Worm (Caenorhabditis elegans): ENCODE measurements around the gene ZK355.3.

Gene ZK355.3

DNA sequence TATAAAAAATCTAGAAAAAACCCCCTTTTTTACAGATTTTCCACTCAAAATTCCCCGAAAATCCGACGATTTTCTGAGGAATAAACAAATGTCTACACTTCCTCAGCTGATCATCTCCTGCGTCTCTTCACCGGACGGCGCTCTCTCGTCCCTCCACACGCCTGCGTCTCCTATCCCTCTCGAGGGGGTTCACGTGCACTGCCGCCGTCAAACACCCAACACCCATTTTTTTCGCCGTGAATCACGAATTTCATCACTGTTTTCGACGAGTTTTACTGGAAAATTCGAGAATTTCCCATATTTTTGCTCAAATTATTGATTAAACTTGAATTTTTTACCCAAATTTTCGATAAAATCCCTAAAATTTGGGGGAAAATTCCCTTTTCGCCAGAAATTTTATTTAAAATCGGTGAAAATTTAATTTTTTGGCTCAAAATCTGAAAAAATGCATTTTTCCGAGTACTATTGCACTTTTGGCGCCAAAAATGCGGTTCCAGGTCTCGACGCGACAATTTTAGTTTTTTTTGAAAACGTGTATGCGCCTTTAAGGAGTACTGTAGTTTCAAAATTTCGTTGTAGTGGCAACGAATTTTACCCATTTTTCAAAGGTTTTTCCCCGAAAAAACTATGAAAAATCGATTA, 6.5 kb downstream of the ZK355.3 start (continued):
- no peak for TF ChIP-seq snpc-4 (tag; optimal IDR thresholded peaks at IDR 0.05)
- TF ChIP-seq lin-39 (tag; optimal IDR thresholded peaks at IDR 0.05): no peak
- TF ChIP-seq skn-1 (tag; optimal IDR thresholded peaks at IDR 0.05): no peak
- peak; percentile 6 for TF ChIP-seq lin-11 (tag; optimal IDR thresholded peaks at IDR 0.05)
- TF ChIP-seq Y55F3AM.14 (GFP tag; optimal IDR thresholded peaks at IDR 0.05): no peak
- peak; percentile 70 to 82 for TF ChIP-seq mdl-1 (tag; optimal IDR thresholded peaks at IDR 0.05)
- TF ChIP-seq mbf-1 (tag; optimal IDR thresholded peaks at IDR 0.05): no peak
- peak; percentile 80 for TF ChIP-seq C34F6.9 (tag; optimal IDR thresholded peaks at IDR 0.05)
- no peak for TF ChIP-seq nhr-21 (tag; optimal IDR thresholded peaks at IDR 0.05)
- no peak for TF ChIP-seq unc-39 (tag; optimal IDR thresholded peaks at IDR 0.05)
- peak; percentile 7 for TF ChIP-seq F13H6.1 (tag; optimal IDR thresholded peaks at IDR 0.05)
- peak; percentile 35 for TF ChIP-seq nhr-25 (tag; optimal IDR thresholded peaks at IDR 0.05)
- TF ChIP-seq ama-1 (optimal IDR thresholded peaks at IDR 0.05): no peak
- TF ChIP-seq elt-3 (tag; optimal IDR thresholded peaks at IDR 0.05): no peak
- no peak for TF ChIP-seq sem-4 (tag; optimal IDR thresholded peaks at IDR 0.05)
- no peak for TF ChIP-seq nhr-10 (tag; optimal IDR thresholded peaks at IDR 0.05)
- TF ChIP-seq elt-1 (tag; optimal IDR thresholded peaks at IDR 0.05): no peak
- TF ChIP-seq zag-1 (tag; optimal IDR thresholded peaks at IDR 0.05): no peak
- peak; percentile 26 to 62 for TF ChIP-seq lsy-2 (tag; optimal IDR thresholded peaks at IDR 0.05)
- TF ChIP-seq nhr-23 (tag; optimal IDR thresholded peaks at IDR 0.05): no peak
- TF ChIP-seq nhr-12 (tag; optimal IDR thresholded peaks at IDR 0.05): no peak
- TF ChIP-seq ceh-82 (tag; optimal IDR thresholded peaks at IDR 0.05): no peak

DNA sequence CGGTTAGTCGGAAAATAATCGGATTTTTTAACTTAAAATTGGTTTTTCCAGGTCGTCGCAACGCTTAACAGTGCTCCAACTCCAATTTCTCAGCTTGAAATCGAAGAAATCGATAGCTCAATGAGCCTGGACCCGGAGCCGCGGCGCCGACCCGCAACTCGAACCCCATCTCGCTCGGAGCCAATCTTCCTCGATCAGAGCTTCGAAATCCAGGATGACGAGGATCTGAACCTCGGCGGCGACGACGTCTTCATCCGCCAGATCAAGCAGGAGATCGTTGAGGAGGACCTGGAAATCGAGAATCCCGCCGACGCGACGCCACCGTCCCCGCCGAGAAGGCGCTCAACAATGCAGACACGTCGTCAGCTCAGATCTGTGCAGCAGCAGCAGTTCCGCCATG, 7.2 kb downstream of the ZK355.3 start:
- TF ChIP-seq nhr-6 (tag; optimal IDR thresholded peaks at IDR 0.05) (no peak), dmd-4 (tag; optimal IDR thresholded peaks at IDR 0.05) (no peak), nhr-237 (tag; optimal IDR thresholded peaks at IDR 0.05) (no peak), lin-39 (tag; optimal IDR thresholded peaks at IDR 0.05) (no peak), lsy-2 (tag; optimal IDR thresholded peaks at IDR 0.05) (no peak), unc-62 (GFP tag; optimal IDR thresholded peaks at IDR 0.05) (no peak), nhr-12 (tag; optimal IDR thresholded peaks at IDR 0.05) (no peak), alr-1 (tag; optimal IDR thresholded peaks at IDR 0.05) (no peak), ama-1 (optimal IDR thresholded peaks at IDR 0.05) (no peak), unc-55 (GFP tag; optimal IDR thresholded peaks at IDR 0.05) (no peak), ceh-16 (tag; optimal IDR thresholded peaks at IDR 0.05) (no peak), sem-4 (tag; optimal IDR thresholded peaks at IDR 0.05) (no peak), mab-5 (tag; optimal IDR thresholded peaks at IDR 0.05) (no peak), blmp-1 (tag; optimal IDR thresholded peaks at IDR 0.05; ENCODE audit: insufficient read depth) (no peak), gmeb-1 (tag; optimal IDR thresholded peaks at IDR 0.05) (no peak), nhr-11 (tag; optimal IDR thresholded peaks at IDR 0.05) (no peak), nhr-23 (tag; optimal IDR thresholded peaks at IDR 0.05) (no peak)

DNA sequence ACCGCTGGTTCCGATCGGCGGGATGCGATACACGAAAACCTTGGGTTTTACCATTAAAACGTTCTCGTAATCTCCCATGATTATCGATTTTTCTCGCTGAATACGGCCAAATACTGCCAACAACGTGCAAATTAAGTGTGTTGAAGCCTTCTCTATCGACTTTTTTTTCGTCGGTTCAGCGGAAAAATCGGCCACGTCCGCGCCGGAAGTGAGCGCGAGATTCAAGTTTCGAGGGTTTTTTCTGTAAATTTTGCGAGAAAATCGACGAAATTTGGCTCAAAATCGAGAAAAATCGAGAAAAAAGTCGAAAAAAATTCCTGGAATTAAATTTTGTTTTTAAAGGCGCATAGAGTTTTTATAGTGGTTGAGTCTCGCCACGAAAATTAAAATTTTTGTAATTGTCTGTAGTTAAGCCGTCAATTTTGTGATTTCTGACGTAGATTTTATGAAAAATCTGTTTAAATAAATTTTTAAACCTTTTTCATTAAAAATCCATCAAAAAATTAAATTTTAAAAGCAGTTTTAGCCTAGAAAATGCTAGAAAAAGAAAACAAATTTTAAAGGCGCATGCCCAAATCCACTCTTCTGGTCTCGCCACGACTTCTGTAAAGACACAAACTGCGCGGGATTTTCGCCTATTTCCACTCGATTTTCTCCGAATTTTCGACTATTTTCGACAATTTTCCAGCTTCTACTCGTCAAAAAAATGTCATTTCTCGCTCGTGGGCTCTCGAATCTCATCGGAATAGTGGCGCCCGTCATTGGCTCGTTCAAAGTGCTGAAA, 8.2 kb downstream of the ZK355.3 start, which contains the start of the genes ncap-1 and Y110A2AR.1:
ncap-1 (minus strand) TSS at position 241 of the 784 bp plus-strand sequence.
Y110A2AR.1 (plus strand) TSS at position 637 of the 784 bp plus-strand sequence.
- no peak for TF ChIP-seq nhr-77 (tag; optimal IDR thresholded peaks at IDR 0.05)
- TF ChIP-seq nhr-6 (tag; optimal IDR thresholded peaks at IDR 0.05): no peak
- no peak for TF ChIP-seq nhr-129 (tag; optimal IDR thresholded peaks at IDR 0.05)
- TF ChIP-seq mdl-1 (tag; optimal IDR thresholded peaks at IDR 0.05): no peak
- no peak for TF ChIP-seq unc-62 (GFP tag; optimal IDR thresholded peaks at IDR 0.05)
- no peak for TF ChIP-seq elt-1 (tag; optimal IDR thresholded peaks at IDR 0.05)
- no peak for TF ChIP-seq nhr-12 (tag; optimal IDR thresholded peaks at IDR 0.05)
- TF ChIP-seq unc-55 (GFP tag; optimal IDR thresholded peaks at IDR 0.05): peak; percentile 34
- TF ChIP-seq mab-5 (tag; optimal IDR thresholded peaks at IDR 0.05): no peak
- peak; percentile 27 for TF ChIP-seq gmeb-1 (tag; optimal IDR thresholded peaks at IDR 0.05)
- peak in 1 of 2 experiments; percentile 25 for TF ChIP-seq lsy-2 (tag; optimal IDR thresholded peaks at IDR 0.05)
- no peak for TF ChIP-seq alr-1 (tag; optimal IDR thresholded peaks at IDR 0.05)
- no peak for TF ChIP-seq lin-13 (GFP tag; optimal IDR thresholded peaks at IDR 0.05)
- no peak for TF ChIP-seq ztf-1 (GFP tag; conservative IDR thresholded peaks at IDR 0.05)
- TF ChIP-seq peb-1 (tag; optimal IDR thresholded peaks at IDR 0.05): no peak
- no peak for TF ChIP-seq dmd-4 (tag; optimal IDR thresholded peaks at IDR 0.05)
- peak; percentile 19 for TF ChIP-seq C34F6.9 (tag; optimal IDR thresholded peaks at IDR 0.05)
- TF ChIP-seq ztf-11 (tag; optimal IDR thresholded peaks at IDR 0.05): no peak
- TF ChIP-seq Y55F3AM.14 (GFP tag; optimal IDR thresholded peaks at IDR 0.05): no peak
- TF ChIP-seq R02D3.7 (tag; optimal IDR thresholded peaks at IDR 0.05): no peak
- TF ChIP-seq blmp-1 (tag; optimal IDR thresholded peaks at IDR 0.05; ENCODE audit: insufficient read depth): no peak
- TF ChIP-seq fos-1 (tag; optimal IDR thresholded peaks at IDR 0.05): no peak
- no peak for TF ChIP-seq mbf-1 (tag; optimal IDR thresholded peaks at IDR 0.05)
- TF ChIP-seq nhr-237 (tag; optimal IDR thresholded peaks at IDR 0.05): no peak
- no peak for TF ChIP-seq F13H6.1 (tag; optimal IDR thresholded peaks at IDR 0.05)
